Fruit fly (Drosophila melanogaster): ENCODE data around the gene CG15035.

CG15035 gene

dm6 chrX:7415027-7415426 lies 12.1 kb upstream of the CG15035 start (continued):
- no peak for TF ChIP-seq sens-2 (GFP tag; IDR thresholded peaks at IDR 0.05)
- TF ChIP-seq Ets65A (GFP tag), result peak; percentile 61
- TF ChIP-seq Antp (GFP tag; optimal IDR thresholded peaks at IDR 0.05), result no peak
- no peak for TF ChIP-seq CG2712 (tag; optimal IDR thresholded peaks at IDR 0.05)
- no peak for TF ChIP-seq Atf6 (GFP tag; IDR thresholded peaks at IDR 0.05)
- peak; percentile 12 for TF ChIP-seq Oli (tag; optimal IDR thresholded peaks at IDR 0.05)
- no peak for TF ChIP-seq cg (GFP tag; optimal IDR thresholded peaks at IDR 0.05)
- TF ChIP-seq CG1603 (tag; optimal IDR thresholded peaks at IDR 0.05), result peak; percentile 43
- peak; percentile 84 for TF ChIP-seq sens (GFP tag)
- TF ChIP-seq C15 (GFP tag; IDR thresholded peaks at IDR 0.05), result no peak
- TF ChIP-seq pan (optimal IDR thresholded peaks at IDR 0.05), result no peak
- no peak for TF ChIP-seq pan (GFP tag; optimal IDR thresholded peaks at IDR 0.05 in 1 of 2, IDR thresholded peaks at IDR 0.05 in 1 of 2)
- TF ChIP-seq Hsf (GFP tag; optimal IDR thresholded peaks at IDR 0.05), result no peak
- TF ChIP-seq abd-A (tag; optimal IDR thresholded peaks at IDR 0.05), result no peak
- no peak for TF ChIP-seq CG12104 (GFP tag; optimal IDR thresholded peaks at IDR 0.05)
- TF ChIP-seq CG34422 (GFP tag; IDR thresholded peaks at IDR 0.05), result no peak
- TF ChIP-seq CG18764 (GFP tag; optimal IDR thresholded peaks at IDR 0.05), result no peak
- TF ChIP-seq CG10462 (GFP tag; optimal IDR thresholded peaks at IDR 0.05), result no peak
- peak; percentile 54; the same call in 1 of the 2 replicates for TF ChIP-seq Xrp1 (GFP tag; IDR thresholded peaks at IDR 0.05)
- no peak for TF ChIP-seq Fer3 (tag; optimal IDR thresholded peaks at IDR 0.05)
- no peak for TF ChIP-seq ftz-f1 (GFP tag; optimal IDR thresholded peaks at IDR 0.05)
- TF ChIP-seq grau (tag; optimal IDR thresholded peaks at IDR 0.05), result no peak
- no peak for TF ChIP-seq CG15269 (tag; optimal IDR thresholded peaks at IDR 0.05)
- TF ChIP-seq CG30403 (GFP tag; optimal IDR thresholded peaks at IDR 0.05), result no peak
- no peak for TF ChIP-seq CG1792 (GFP tag; optimal IDR thresholded peaks at IDR 0.05)
- no peak for TF ChIP-seq fd102C (GFP tag; optimal IDR thresholded peaks at IDR 0.05)
- no peak for TF ChIP-seq CG14965 (GFP tag; optimal IDR thresholded peaks at IDR 0.05; ENCODE audit: borderline replicate concordance)
- no peak for TF ChIP-seq NK7.1 (GFP tag; optimal IDR thresholded peaks at IDR 0.05)
- no peak for TF ChIP-seq lbe (GFP tag; optimal IDR thresholded peaks at IDR 0.05)
- TF ChIP-seq PHDP (tag; optimal IDR thresholded peaks at IDR 0.05), result no peak
- TF ChIP-seq ttk (GFP tag; IDR thresholded peaks at IDR 0.05), result no peak
- TF ChIP-seq CG3838 (GFP tag; optimal IDR thresholded peaks at IDR 0.05), result no peak
- TF ChIP-seq dm (GFP tag; optimal IDR thresholded peaks at IDR 0.05), result no peak
- 0 out of 2 replicates have a peak, but pooled peaks have one; percentile 17 for TF ChIP-seq CG9932 (GFP tag; IDR thresholded peaks at IDR 0.05)
- TF ChIP-seq tup (GFP tag; optimal IDR thresholded peaks at IDR 0.05), result no peak
- TF ChIP-seq Dip3 (GFP tag; optimal IDR thresholded peaks at IDR 0.05), result no peak
- TF ChIP-seq pnt (GFP tag; optimal IDR thresholded peaks at IDR 0.05), result peak; percentile 22
- peak; percentile 35 for TF ChIP-seq dmrt99B (tag; optimal IDR thresholded peaks at IDR 0.05)
- no peak for TF ChIP-seq cato (GFP tag; optimal IDR thresholded peaks at IDR 0.05; ENCODE audit: borderline replicate concordance)
- TF ChIP-seq HHEX (GFP tag; optimal IDR thresholded peaks at IDR 0.05), result no peak
- no peak for TF ChIP-seq CG3163 (GFP tag; optimal IDR thresholded peaks at IDR 0.05)
- no peak for TF ChIP-seq hb (GFP tag; IDR thresholded peaks at IDR 0.05; ENCODE audit: partially characterized antibody)
- no peak for TF ChIP-seq dan (GFP tag; IDR thresholded peaks at IDR 0.05)
- no peak for TF ChIP-seq CG30431 (GFP tag; optimal IDR thresholded peaks at IDR 0.05)
- no peak for TF ChIP-seq unpg (GFP tag; optimal IDR thresholded peaks at IDR 0.05)
- peak; percentile 24; the same call in 1 of the 2 replicates for TF ChIP-seq CG31441 (GFP tag; IDR thresholded peaks at IDR 0.05)
- no peak for TF ChIP-seq CG43689 (GFP tag; IDR thresholded peaks at IDR 0.05)
- TF ChIP-seq Hr3 (GFP tag; optimal IDR thresholded peaks at IDR 0.05), result no peak
- TF ChIP-seq MTF-1 (GFP tag; optimal IDR thresholded peaks at IDR 0.05; ENCODE audit: borderline replicate concordance), result no peak
- TF ChIP-seq Kr (GFP tag; optimal IDR thresholded peaks at IDR 0.05), result no peak
- TF ChIP-seq gem (tag; optimal IDR thresholded peaks at IDR 0.05), result peak; percentile 47
- TF ChIP-seq CG17385 (GFP tag; optimal IDR thresholded peaks at IDR 0.05), result no peak

All from whole organism, embryonic.